Worm (Caenorhabditis elegans): ENCODE results near the gene anmt-1.

The anmt-1 gene

ce11 chrIII:8652922-8653321, 31.7 kb upstream of the anmt-1 start:
- TF ChIP-seq hmg-4 (GFP tag; optimal IDR thresholded peaks at IDR 0.05) = peak; percentile 68
- peak; percentile 47 for TF ChIP-seq ceh-13 (GFP tag; optimal IDR thresholded peaks at IDR 0.05)
- TF ChIP-seq aly-1 (tag; optimal IDR thresholded peaks at IDR 0.05) = no peak
- peak; percentile 21 for TF ChIP-seq B0310.2 (tag; optimal IDR thresholded peaks at IDR 0.05)
- TF ChIP-seq tbx-37 (GFP tag; conservative IDR thresholded peaks at IDR 0.05) = no peak
- TF ChIP-seq ama-1 (optimal IDR thresholded peaks at IDR 0.05) = no peak
- peak; percentile 72 for TF ChIP-seq flt-1 (GFP tag; IDR thresholded peaks at IDR 0.05)
- TF ChIP-seq pes-1 (GFP tag; IDR thresholded peaks at IDR 0.05) = peak; percentile 80
- peak; percentile 35 for TF ChIP-seq hnd-1 (tag; optimal IDR thresholded peaks at IDR 0.05)
- peak; percentile 19 for TF ChIP-seq ceh-36 (tag; optimal IDR thresholded peaks at IDR 0.05)
- peak; percentile 63; the same call in 1 of the 2 replicates for TF ChIP-seq scrt-1 (GFP tag; IDR thresholded peaks at IDR 0.05)
- 0 out of 2 replicates have a peak, but pooled peaks have one; percentile 56 for TF ChIP-seq sea-1 (GFP tag; conservative IDR thresholded peaks at IDR 0.05)
- TF ChIP-seq tbx-11 (GFP tag; IDR thresholded peaks at IDR 0.05) = peak; percentile 70; the same call in 1 of the 2 replicates
- peak; percentile 43 for TF ChIP-seq F13C5.2 (tag; optimal IDR thresholded peaks at IDR 0.05)
- no peak for TF ChIP-seq ets-7 (tag; optimal IDR thresholded peaks at IDR 0.05)
- TF ChIP-seq tra-4 (tag; optimal IDR thresholded peaks at IDR 0.05) = no peak
- peak; percentile 24 for TF ChIP-seq hmbx-1 (tag; optimal IDR thresholded peaks at IDR 0.05)

DNA sequence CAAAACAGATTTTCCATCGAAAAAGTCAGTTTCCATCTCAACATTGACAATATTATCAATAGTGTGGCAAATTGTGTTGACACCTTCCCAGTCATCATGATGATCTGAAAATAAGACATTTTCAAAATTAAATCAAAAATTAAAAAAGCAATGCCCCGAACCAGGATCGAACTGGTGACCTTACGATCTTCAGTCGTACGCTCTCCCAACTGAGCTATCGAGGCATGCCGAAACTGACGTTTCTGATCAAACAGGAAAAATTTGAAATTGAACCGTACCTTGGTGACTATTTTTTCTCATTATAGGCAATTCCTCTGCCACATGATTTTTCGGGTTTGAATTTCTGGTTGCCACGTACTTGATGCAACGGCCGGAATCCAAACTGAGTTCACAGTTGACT, 31.2 kb upstream of the anmt-1 start:
- TF ChIP-seq hnd-1 (tag; optimal IDR thresholded peaks at IDR 0.05) (no peak), hmbx-1 (tag; optimal IDR thresholded peaks at IDR 0.05) (no peak), scrt-1 (GFP tag; IDR thresholded peaks at IDR 0.05) (no peak), flt-1 (GFP tag; IDR thresholded peaks at IDR 0.05) (no peak), tbx-11 (GFP tag; IDR thresholded peaks at IDR 0.05) (no peak)

- TF ChIP-seq scrt-1 (GFP tag; IDR thresholded peaks at IDR 0.05) (no peak), tra-4 (tag; optimal IDR thresholded peaks at IDR 0.05) (no peak), hmg-4 (GFP tag; optimal IDR thresholded peaks at IDR 0.05) (no peak), hmbx-1 (tag; optimal IDR thresholded peaks at IDR 0.05) (no peak), hnd-1 (tag; optimal IDR thresholded peaks at IDR 0.05) (no peak), tbx-37 (GFP tag; conservative IDR thresholded peaks at IDR 0.05) (no peak)
Measured at ce11 chrIII:8653875-8654386, 30.7 kb upstream of the anmt-1 start, which contains the start of gene F22B7.9. Gene F22B7.9, minus strand, starts transcription at chrIII:8653925.

- TF ChIP-seq tbx-37 (GFP tag; conservative IDR thresholded peaks at IDR 0.05) (no peak), scrt-1 (GFP tag; IDR thresholded peaks at IDR 0.05) (no peak), tbx-11 (GFP tag; IDR thresholded peaks at IDR 0.05) (no peak), ets-7 (tag; optimal IDR thresholded peaks at IDR 0.05) (no peak), hnd-1 (tag; optimal IDR thresholded peaks at IDR 0.05) (no peak), hmbx-1 (tag; optimal IDR thresholded peaks at IDR 0.05) (no peak), ama-1 (optimal IDR thresholded peaks at IDR 0.05) (no peak), sea-1 (GFP tag; conservative IDR thresholded peaks at IDR 0.05) (no peak), ceh-13 (GFP tag; optimal IDR thresholded peaks at IDR 0.05) (no peak), pes-1 (GFP tag; IDR thresholded peaks at IDR 0.05) (no peak), B0310.2 (tag; optimal IDR thresholded peaks at IDR 0.05) (no peak), aly-1 (tag; optimal IDR thresholded peaks at IDR 0.05) (no peak), ceh-36 (tag; optimal IDR thresholded peaks at IDR 0.05) (no peak), hmg-4 (GFP tag; optimal IDR thresholded peaks at IDR 0.05) (no peak), flt-1 (GFP tag; IDR thresholded peaks at IDR 0.05) (no peak), tra-4 (tag; optimal IDR thresholded peaks at IDR 0.05) (no peak), F13C5.2 (tag; optimal IDR thresholded peaks at IDR 0.05) (no peak)
Measured at ce11 chrIII:8654400-8654980, 30.1 kb upstream of the anmt-1 start.

DNA sequence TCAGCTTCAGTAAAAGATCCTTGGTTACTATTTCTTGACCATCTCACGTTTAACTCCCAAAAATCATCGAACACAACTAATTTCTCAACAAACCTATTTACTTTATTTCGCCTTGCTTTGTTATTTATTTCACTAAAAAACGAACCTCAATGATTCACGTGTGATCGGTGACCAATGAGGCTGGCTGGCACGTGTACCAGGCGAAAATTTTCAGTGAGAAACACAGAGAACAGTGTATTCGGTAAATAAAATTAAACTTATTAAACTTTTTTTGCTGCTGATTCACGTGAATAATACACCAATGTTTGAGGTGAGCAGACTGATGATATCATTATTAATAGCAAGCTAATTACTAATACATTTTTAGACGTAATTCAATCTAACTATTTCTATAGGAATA, 29.2 kb upstream of the anmt-1 start:
- TF ChIP-seq ceh-13 (GFP tag; optimal IDR thresholded peaks at IDR 0.05) (no peak), F13C5.2 (tag; optimal IDR thresholded peaks at IDR 0.05) (no peak), B0310.2 (tag; optimal IDR thresholded peaks at IDR 0.05) (no peak)

ce11 chrIII:8656055-8656454, 28.6 kb upstream of the anmt-1 start:
- TF ChIP-seq sea-1 (GFP tag; conservative IDR thresholded peaks at IDR 0.05) = no peak
- no peak for TF ChIP-seq flt-1 (GFP tag; IDR thresholded peaks at IDR 0.05)
- no peak for TF ChIP-seq B0310.2 (tag; optimal IDR thresholded peaks at IDR 0.05)
- TF ChIP-seq tbx-37 (GFP tag; conservative IDR thresholded peaks at IDR 0.05) = no peak

DNA sequence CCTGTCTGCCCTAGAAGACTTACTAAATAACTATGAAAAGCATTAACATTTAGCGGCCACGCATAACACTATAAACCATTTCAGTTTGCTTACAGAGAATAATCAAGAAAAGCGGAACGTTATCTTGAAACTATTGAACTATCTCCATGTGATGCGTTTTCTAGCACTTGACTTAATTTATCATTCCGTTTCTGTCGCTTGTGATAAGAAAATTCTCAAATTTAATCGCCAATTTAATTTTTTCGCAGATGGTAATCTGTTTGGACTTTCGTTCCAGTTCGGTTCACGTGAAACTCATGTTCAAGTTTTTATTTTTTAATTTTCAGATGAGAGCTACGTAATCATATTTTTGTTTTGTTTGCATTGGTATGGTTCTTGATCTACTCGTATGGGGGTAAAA, 27.7 kb upstream of the anmt-1 start:
- TF ChIP-seq sea-1 (GFP tag; conservative IDR thresholded peaks at IDR 0.05) (no peak), hmbx-1 (tag; optimal IDR thresholded peaks at IDR 0.05) (no peak), B0310.2 (tag; optimal IDR thresholded peaks at IDR 0.05) (no peak), hmg-4 (GFP tag; optimal IDR thresholded peaks at IDR 0.05) (no peak), tbx-37 (GFP tag; conservative IDR thresholded peaks at IDR 0.05) (no peak), scrt-1 (GFP tag; IDR thresholded peaks at IDR 0.05) (no peak), flt-1 (GFP tag; IDR thresholded peaks at IDR 0.05) (no peak), ceh-36 (tag; optimal IDR thresholded peaks at IDR 0.05) (no peak), ceh-13 (GFP tag; optimal IDR thresholded peaks at IDR 0.05) (no peak), ama-1 (optimal IDR thresholded peaks at IDR 0.05) (no peak), pes-1 (GFP tag; IDR thresholded peaks at IDR 0.05) (no peak), ets-7 (tag; optimal IDR thresholded peaks at IDR 0.05) (no peak), tra-4 (tag; optimal IDR thresholded peaks at IDR 0.05) (no peak), tbx-11 (GFP tag; IDR thresholded peaks at IDR 0.05) (no peak), F13C5.2 (tag; optimal IDR thresholded peaks at IDR 0.05) (no peak)
